Fruit fly (Drosophila melanogaster): Measurements from ENCODE around the gene heph.

DNA sequence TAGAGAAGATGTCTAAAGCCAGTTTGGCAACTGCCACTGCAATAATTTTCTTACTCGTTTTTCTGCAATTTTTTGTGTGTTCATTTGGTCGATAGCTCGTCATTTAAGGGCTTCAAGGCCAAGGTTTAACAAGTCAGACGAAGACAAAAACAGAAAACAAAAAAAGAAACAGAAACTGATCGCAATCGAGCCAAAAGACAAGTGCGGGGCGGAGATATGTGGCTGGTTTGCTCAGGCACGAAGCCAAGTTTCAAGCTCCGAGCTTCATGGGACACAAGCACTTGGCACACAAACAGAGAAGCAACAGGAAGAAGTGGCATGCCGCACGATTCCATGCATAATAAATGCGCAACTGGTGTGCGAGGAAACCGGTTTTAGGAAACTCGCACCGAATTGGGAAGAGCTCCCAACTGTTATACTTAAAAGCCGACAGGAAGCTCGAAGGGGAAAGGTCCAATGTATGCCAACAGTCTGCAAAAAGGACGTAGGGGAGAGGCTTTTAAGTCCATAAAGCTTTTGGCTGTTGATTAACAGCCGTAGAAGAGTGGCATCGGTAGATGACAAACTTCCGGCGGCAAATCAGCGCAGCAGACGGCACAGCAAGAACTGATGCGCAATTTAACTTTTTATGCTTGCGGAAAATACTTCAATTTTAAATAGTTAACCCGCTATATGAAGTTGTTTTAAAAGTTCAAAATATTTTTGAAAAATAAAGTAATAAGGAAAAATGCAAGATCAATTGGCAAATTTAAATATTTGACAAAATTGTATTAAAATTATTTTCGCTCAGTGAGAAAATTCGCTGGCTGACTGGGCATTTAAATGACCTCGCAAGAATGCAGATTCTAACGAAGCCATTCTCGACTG, 71.4 kb downstream of the heph start:
- TF ChIP-seq usp (GFP tag; optimal IDR thresholded peaks at IDR 0.05) = no peak
- no peak for TF ChIP-seq psq (optimal IDR thresholded peaks at IDR 0.05)
- no peak for TF ChIP-seq EcR (GFP tag; optimal IDR thresholded peaks at IDR 0.05)
- TF ChIP-seq CG8478 (optimal IDR thresholded peaks at IDR 0.05) = no peak
- no peak for TF ChIP-seq pan (optimal IDR thresholded peaks at IDR 0.05)

Measured in whole organism.